Fruit fly (Drosophila melanogaster) whole organism, prepupa: Measurements from ENCODE around the gene CG13721.

Experiments used
- CG6276 ChIP-seq: fragments of 200-800 bp; sonication (Bioruptor generic); optimal IDR thresholded peaks from 2 replicates; lab custom pipeline; 2017; ENCODE audit warnings: missing biosample characterization, mild to moderate bottlenecking, missing genetic modification characterization
- Sox102F ChIP-seq: fragments of 200-800 bp; sonication (Bioruptor generic); optimal IDR thresholded peaks from 2 replicates; lab custom pipeline; 2016; ENCODE audit warnings: missing biosample characterization, mild to moderate bottlenecking, missing genetic modification characterization
- cyc ChIP-seq: fragments of 200-800 bp; sonication (Bioruptor generic); optimal IDR thresholded peaks from 3 replicates; lab custom pipeline; 2016; ENCODE audit warnings: missing biosample characterization, missing genetic modification characterization
- topi ChIP-seq: fragments of 200-800 bp; sonication (Bioruptor generic); optimal IDR thresholded peaks from 3 replicates; lab custom pipeline; 2016; ENCODE audit warnings: missing biosample characterization, missing genetic modification characterization

DNA sequence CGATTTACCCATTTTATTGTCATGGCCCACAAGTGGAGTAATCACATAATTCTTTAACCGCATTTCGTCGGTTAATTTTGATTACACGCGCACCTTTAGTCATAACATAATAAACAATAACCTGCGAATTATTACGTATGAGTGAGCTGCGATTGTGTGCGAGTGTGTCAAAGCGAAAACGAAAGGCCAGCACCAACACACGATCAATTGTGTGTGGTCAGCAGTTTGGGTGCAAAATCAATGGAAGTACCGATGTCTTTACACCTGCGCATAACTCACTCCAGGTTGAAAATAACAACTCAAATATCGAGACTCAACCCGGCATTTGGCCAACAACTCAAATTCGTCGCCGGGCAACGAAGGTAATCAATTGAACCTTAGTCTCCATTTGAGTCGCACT lies 36.9 kb upstream of the CG13721 start:
- TF ChIP-seq cyc (GFP tag; lab: Kevin White, UChicago) = no peak
- no peak for TF ChIP-seq topi (GFP tag; lab: Kevin White, UChicago)
- no peak for TF ChIP-seq Sox102F (GFP tag; lab: Kevin White, UChicago)
- TF ChIP-seq CG6276 = no peak
